Worm (Caenorhabditis elegans) whole organism, L4 larva: ENCODE results near the gene ngn-1.
A peak's percentile ranks its signal among the peaks of the same experiment; 100 is the strongest.

Source experiments
- F49E8.2 ChIP-seq: sonication (generic microtip); optimal IDR thresholded peaks from 2 replicates; lab custom pipeline; 2016; ENCODE audit warnings: missing compliant biosample characterization, mild to moderate bottlenecking, missing genetic modification characterization, borderline replicate concordance
- Y48G9A.11 ChIP-seq: fragments of 200-800 bp; sonication (Bioruptor generic); IDR thresholded peaks from 2 replicates; pipeline ENCODE4 v1.3.6; 2022; ENCODE audit warnings: missing genetic modification reagents, missing genetic modification characterization, missing compliant biosample characterization
- aha-1 ChIP-seq: fragments of 150-350 bp; peaks from one replicate; lab custom pipeline; 2014; ENCODE audit warnings: missing biosample characterization, missing genetic modification characterization
- ama-1 ChIP-seq: fragments of 150-350 bp; optimal IDR thresholded peaks from 2 replicates; lab custom pipeline; 2014; ENCODE audit warnings: inconsistent platforms, mixed read lengths
- arid-1 ChIP-seq: fragments of 200-800 bp; sonication (Bioruptor generic); conservative IDR thresholded peaks from 2 replicates; pipeline ENCODE4 v1.3.6; 2022; ENCODE audit warnings: missing genetic modification reagents, missing genetic modification characterization, missing compliant biosample characterization
- ceh-28 ChIP-seq: fragments of 150-350 bp; optimal IDR thresholded peaks from 2 replicates; lab custom pipeline; 2014; ENCODE audit warnings: missing biosample characterization, missing genetic modification reagents, missing genetic modification characterization
- ceh-44 ChIP-seq: fragments of 200-800 bp; sonication (Bioruptor generic); IDR thresholded peaks from 2 replicates; pipeline ENCODE4 v1.3.6; 2022; ENCODE audit warnings: missing genetic modification reagents, missing genetic modification characterization, missing compliant biosample characterization
- daf-16 ChIP-seq, 3 experiments: sonication (generic microtip); optimal IDR thresholded peaks; 2 replicates each; lab custom pipeline; 2016 to 2017; ENCODE audit warnings: missing genetic modification characterization in 3 of 3, missing genetic modification reagents in 3 of 3, mild to moderate bottlenecking in 2 of 3, missing compliant biosample characterization in 2 of 3, missing biosample characterization in 1 of 3, moderate library complexity in 1 of 3
- daf-19 ChIP-seq: fragments of 200-800 bp; sonication (Bioruptor generic); conservative IDR thresholded peaks from 2 replicates; pipeline ENCODE4 v1.3.6; 2022; ENCODE audit warnings: missing genetic modification characterization, missing compliant biosample characterization
- dmd-8 ChIP-seq: fragments of 200-800 bp; sonication (Bioruptor generic); IDR thresholded peaks from 2 replicates; pipeline ENCODE4 v1.3.6; 2022; ENCODE audit warnings: missing genetic modification characterization, missing compliant biosample characterization
- dpl-1 ChIP-seq: fragments of 150-350 bp; optimal IDR thresholded peaks from 2 replicates; lab custom pipeline; 2014; ENCODE audit warnings: missing biosample characterization, missing genetic modification reagents, missing genetic modification characterization
- duxl-1 ChIP-seq: sonication (generic microtip); optimal IDR thresholded peaks from 2 replicates; lab custom pipeline; 2016; ENCODE audit warnings: mild to moderate bottlenecking, missing genetic modification characterization, moderate library complexity, missing compliant biosample characterization; ENCODE audit not compliant: poor library complexity
- egl-27 ChIP-seq: sonication (generic microtip); optimal IDR thresholded peaks from 3 replicates; lab custom pipeline; 2017; ENCODE audit warnings: missing biosample characterization, missing genetic modification reagents, missing genetic modification characterization
- egl-43 ChIP-seq: fragments of 200-800 bp; sonication (Bioruptor generic); IDR thresholded peaks from 2 replicates; pipeline ENCODE4 v1.3.6; 2022; ENCODE audit warnings: missing genetic modification reagents, missing genetic modification characterization, missing compliant biosample characterization
- fos-1 ChIP-seq: fragments of 150-350 bp; optimal IDR thresholded peaks from 2 replicates; lab custom pipeline; 2014; ENCODE audit warnings: missing biosample characterization, missing genetic modification characterization
- gei-8 ChIP-seq: fragments of 200-800 bp; sonication (Bioruptor generic); optimal IDR thresholded peaks from 2 replicates; lab custom pipeline; 2018; ENCODE audit warnings: mild to moderate bottlenecking, missing genetic modification characterization, missing compliant biosample characterization
- lim-7 ChIP-seq: fragments of 200-800 bp; sonication (Bioruptor generic); IDR thresholded peaks from 2 replicates; pipeline ENCODE4 v1.3.6; 2022; ENCODE audit warnings: missing genetic modification characterization, missing compliant biosample characterization
- lin-1 ChIP-seq: fragments of 200-800 bp; sonication (Bioruptor generic); IDR thresholded peaks from 2 replicates; pipeline ENCODE4 v1.3.6; 2022; ENCODE audit warnings: missing genetic modification reagents, missing genetic modification characterization, missing compliant biosample characterization
- lin-13 ChIP-seq: fragments of 150-350 bp; optimal IDR thresholded peaks from 2 replicates; lab custom pipeline; 2014; ENCODE audit warnings: missing biosample characterization, missing genetic modification reagents, missing genetic modification characterization
- lin-38 ChIP-seq: fragments of 200-800 bp; sonication (Bioruptor generic); IDR thresholded peaks from 2 replicates; pipeline ENCODE4 v1.3.6; 2022; ENCODE audit warnings: missing genetic modification reagents, missing genetic modification characterization, missing compliant biosample characterization
- mdt-29 ChIP-seq: fragments of 200-800 bp; sonication (Bioruptor generic); IDR thresholded peaks from 2 replicates; pipeline ENCODE4 v1.3.6; 2022; ENCODE audit warnings: missing genetic modification reagents, missing genetic modification characterization, missing compliant biosample characterization
- mes-2 ChIP-seq: sonication (generic microtip); optimal IDR thresholded peaks from 2 replicates; lab custom pipeline; 2016; ENCODE audit warnings: missing genotype, mild to moderate bottlenecking, missing genetic modification characterization, missing compliant biosample characterization; ENCODE audit not compliant: poor library complexity, severe bottlenecking
- nhr-10 ChIP-seq: fragments of 150-350 bp; optimal IDR thresholded peaks from 2 replicates; lab custom pipeline; 2014; ENCODE audit warnings: missing biosample characterization, missing genetic modification characterization
- nhr-111 ChIP-seq: fragments of 200-800 bp; sonication (Bioruptor generic); optimal IDR thresholded peaks from 2 replicates; lab custom pipeline; 2018; ENCODE audit warnings: mild to moderate bottlenecking, missing genetic modification characterization, missing compliant biosample characterization
- nhr-6 ChIP-seq: fragments of 150-350 bp; optimal IDR thresholded peaks from 2 replicates; lab custom pipeline; 2014; ENCODE audit warnings: missing biosample characterization, missing genetic modification characterization
- saeg-2 ChIP-seq: fragments of 200-800 bp; sonication (Bioruptor generic); IDR thresholded peaks from 2 replicates; pipeline ENCODE4 v1.3.6; 2022; ENCODE audit warnings: missing genetic modification reagents, missing genetic modification characterization, missing compliant biosample characterization
- set-16 ChIP-seq: fragments of 200-800 bp; sonication (Bioruptor generic); IDR thresholded peaks from 2 replicates; pipeline ENCODE4 v1.3.6; 2022; ENCODE audit warnings: missing genetic modification reagents, missing genetic modification characterization, missing compliant biosample characterization
- snpc-1.2 ChIP-seq: fragments of 200-800 bp; sonication (Bioruptor generic); IDR thresholded peaks from 2 replicates; pipeline ENCODE4 v1.3.6; 2022; ENCODE audit warnings: missing genetic modification reagents, missing genetic modification characterization, missing compliant biosample characterization
- tra-1 ChIP-seq: fragments of 200-800 bp; sonication (Bioruptor generic); IDR thresholded peaks from 2 replicates; pipeline ENCODE4 v1.3.6; 2022; ENCODE audit warnings: missing genetic modification reagents, missing genetic modification characterization, missing compliant biosample characterization
- unc-130 ChIP-seq: sonication (generic microtip); optimal IDR thresholded peaks from 2 replicates; lab custom pipeline; 2016; ENCODE audit warnings: missing genetic modification reagents, missing genetic modification characterization, missing compliant biosample characterization
- unc-62 ChIP-seq, 3 experiments: fragments of 150-350 bp in 1 of 3; sonication (generic microtip); optimal IDR thresholded peaks in 2 of 3; peaks in 1 of 3; 1 replicate in 1 of 3; 2 replicates in 2 of 3; lab custom pipeline; 2014 to 2017; ENCODE audit warnings: missing biosample characterization in 3 of 3, missing genetic modification characterization in 3 of 3, missing genetic modification reagents in 3 of 3, missing genotype in 1 of 3
- zag-1 ChIP-seq: fragments of 150-350 bp; optimal IDR thresholded peaks from 2 replicates; lab custom pipeline; 2014; ENCODE audit warnings: missing biosample characterization, missing genetic modification characterization
- ztf-7 ChIP-seq: fragments of 150-350 bp; optimal IDR thresholded peaks from 2 replicates; lab custom pipeline; 2014; ENCODE audit warnings: missing biosample characterization, missing genetic modification characterization

Gene ngn-1

ce11 chrIV:2654965-2655364 lies 26.9 kb upstream of the ngn-1 start:
- TF ChIP-seq mes-2 (tag; lab: Kevin White, UChicago) (peak; percentile 10), lin-38 (peak; percentile 87), arid-1 (GFP tag; lab: Robert Waterston, UW) (0 out of 2 replicates have a peak, but pooled peaks have one; percentile 25), F49E8.2 (tag; lab: Kevin White, UChicago) (peak; percentile 72), lin-13 (GFP tag; lab: Kevin White, UChicago) (peak; percentile 34), fos-1 (no peak), lim-7 (GFP tag; lab: Robert Waterston, UW) (0 out of 2 replicates have a peak, but pooled peaks have one; percentile 20), egl-43 (peak; percentile 34; the same call in 1 of the 2 replicates), zag-1 (tag; lab: Kevin White, UChicago) (no peak), snpc-1.2 (GFP tag; lab: Robert Waterston, UW) (peak; percentile 75; the same call in 1 of the 2 replicates), unc-130 (peak; percentile 52), gei-8 (no peak), ceh-44 (GFP tag; lab: Robert Waterston, UW) (0 out of 2 replicates have a peak, but pooled peaks have one; percentile 3), mdt-29 (peak; percentile 67; the same call in 1 of the 2 replicates), tra-1 (GFP tag; lab: Robert Waterston, UW) (no peak), dmd-8 (no peak), Y48G9A.11 (GFP tag; lab: Robert Waterston, UW) (peak; percentile 89), duxl-1 (tag; lab: Kevin White, UChicago) (no peak), set-16 (GFP tag; lab: Robert Waterston, UW) (no peak), ztf-7 (tag; lab: Kevin White, UChicago) (no peak)

DNA sequence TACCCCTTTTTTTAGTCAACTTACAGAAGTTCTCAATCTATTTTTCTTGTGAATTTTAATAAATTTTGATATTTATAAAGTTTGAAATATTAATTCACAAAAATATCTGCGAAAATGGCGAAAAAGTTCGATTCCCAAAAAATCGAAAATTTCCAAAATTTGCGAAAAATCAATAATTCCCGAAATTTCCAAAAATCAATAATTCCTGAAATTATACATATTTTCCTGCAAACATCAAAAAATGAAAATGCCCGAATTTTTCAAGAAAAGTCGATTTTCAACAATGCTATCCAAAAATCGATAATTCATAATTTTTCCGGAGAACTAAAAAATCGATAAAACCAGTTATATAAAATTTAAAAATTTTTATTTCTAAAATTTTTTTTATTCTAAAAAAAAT lies 22.0 kb upstream of the ngn-1 start:
- TF ChIP-seq nhr-10 (tag; lab: Kevin White, UChicago) (no peak), ceh-28 (peak; percentile 78), daf-16 (GFP tag; optimal IDR thresholded peaks at IDR 0.05; lab: Kevin White, UChicago) (no peak), daf-16 (tag; optimal IDR thresholded peaks at IDR 0.05; lab: Kevin White, UChicago) (no peak), daf-19 (GFP tag; lab: Robert Waterston, UW) (no peak), unc-62 (GFP tag; optimal IDR thresholded peaks at IDR 0.05 in 1 of 2; lab: Kevin White, UChicago) (peak in 1 of 2 experiments; percentile 19), unc-62 (tag; optimal IDR thresholded peaks at IDR 0.05; lab: Kevin White, UChicago) (no peak), saeg-2 (GFP tag; lab: Robert Waterston, UW) (no peak), nhr-111 (no peak)

- TF ChIP-seq nhr-6 (tag; lab: Kevin White, UChicago) (no peak), lin-38 (no peak), Y48G9A.11 (GFP tag; lab: Robert Waterston, UW) (peak; percentile 40; the same call in 1 of the 2 replicates), unc-130 (no peak)
Observed at ce11 chrIV:2642673-2643072, 14.6 kb upstream of the ngn-1 start, which contains the start of gene ric-8. Gene ric-8, plus strand, starts transcription at chrIV:2642973.

DNA sequence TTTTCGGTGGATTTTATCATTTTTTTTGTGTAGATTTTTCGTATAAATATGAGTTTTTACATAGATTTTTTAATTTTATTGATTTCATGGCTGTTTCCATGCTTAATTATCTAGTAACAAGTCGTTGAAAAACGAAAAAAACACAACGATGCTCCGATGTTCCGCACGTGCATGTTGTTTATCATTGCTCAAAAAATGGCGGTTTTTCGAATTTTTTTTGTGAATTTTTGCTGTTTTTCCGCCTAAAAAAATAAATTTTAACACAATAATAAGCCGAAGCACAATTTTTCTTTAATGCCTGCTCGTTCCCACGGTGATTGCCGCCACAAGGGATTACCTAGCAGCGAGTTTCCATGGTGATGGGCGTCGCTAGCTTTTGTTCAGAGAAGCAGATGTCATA lies 14.0 kb upstream of the ngn-1 start:
- TF ChIP-seq egl-27 (tag; lab: Kevin White, UChicago) (no peak), Y48G9A.11 (GFP tag; lab: Robert Waterston, UW) (peak; percentile 90), ama-1 (peak; percentile 23), aha-1 (tag; lab: Kevin White, UChicago) (peak; percentile 77), lin-38 (peak; percentile 40), mes-2 (tag; lab: Kevin White, UChicago) (peak; percentile 2), dpl-1 (GFP tag; lab: Kevin White, UChicago) (peak; percentile 8), lin-1 (GFP tag; lab: Robert Waterston, UW) (no peak)
